Fruit fly (Drosophila melanogaster) whole organism, pupa: ENCODE data around the gene UQCR-6.4L.

Experiments
- CG10348 ChIP-seq: fragments of 200-800 bp; sonication (Bioruptor generic); IDR thresholded peaks from 2 replicates; pipeline ENCODE4 v1.3.6; 2022; ENCODE audit warnings: missing biosample characterization, missing genetic modification characterization
- CG12605 ChIP-seq: fragments of 200-800 bp; sonication (Bioruptor generic); IDR thresholded peaks from 2 replicates; pipeline ENCODE4 v1.3.6; 2022; ENCODE audit warnings: missing biosample characterization, missing genetic modification characterization
- CG13204 ChIP-seq: fragments of 200-800 bp; sonication (Bioruptor generic); optimal IDR thresholded peaks from 2 replicates; lab custom pipeline; 2018; ENCODE audit warnings: missing biosample characterization, mild to moderate bottlenecking, missing genetic modification characterization, moderate library complexity
- CG14655 ChIP-seq: fragments of 200-800 bp; sonication (Bioruptor generic); optimal IDR thresholded peaks from 3 replicates; lab custom pipeline; 2017; ENCODE audit warnings: mild to moderate bottlenecking, missing biosample characterization, missing genetic modification reagents, missing genetic modification characterization
- CG15710 ChIP-seq: fragments of 200-800 bp; sonication (Bioruptor generic); optimal IDR thresholded peaks from 2 replicates; lab custom pipeline; 2018; ENCODE audit warnings: missing biosample characterization, mild to moderate bottlenecking, missing genetic modification characterization, moderate library complexity
- CG17806 ChIP-seq: fragments of 200-800 bp; sonication (Bioruptor generic); optimal IDR thresholded peaks from 2 replicates; lab custom pipeline; 2018; ENCODE audit warnings: missing biosample characterization, mild to moderate bottlenecking, missing genetic modification characterization, moderate library complexity
- CG32121 ChIP-seq: fragments of 200-800 bp; sonication (Bioruptor generic); IDR thresholded peaks from 2 replicates; pipeline ENCODE4 v1.3.6; 2022; ENCODE audit warnings: missing biosample characterization, missing genetic modification characterization
- CG34367 ChIP-seq: fragments of 200-800 bp; sonication (Bioruptor generic); optimal IDR thresholded peaks from 2 replicates; lab custom pipeline; 2018; ENCODE audit warnings: missing biosample characterization, mild to moderate bottlenecking, missing genetic modification characterization
- CG4496 ChIP-seq: fragments of 200-800 bp; sonication (Bioruptor generic); IDR thresholded peaks from 3 replicates; pipeline ENCODE4 v1.3.6; 2022; ENCODE audit warnings: missing biosample characterization, missing genetic modification characterization
- CG8159 ChIP-seq: fragments of 200-800 bp; sonication (Bioruptor generic); optimal IDR thresholded peaks from 3 replicates; lab custom pipeline; 2018; ENCODE audit warnings: missing biosample characterization, mild to moderate bottlenecking, missing genetic modification characterization, moderate library complexity
- CG8301 ChIP-seq: fragments of 200-800 bp; sonication (Bioruptor generic); optimal IDR thresholded peaks from 2 replicates; lab custom pipeline; 2018; ENCODE audit warnings: missing biosample characterization, mild to moderate bottlenecking, missing genetic modification characterization
- CG9948 ChIP-seq: fragments of 200-800 bp; sonication (Bioruptor generic); optimal IDR thresholded peaks from 2 replicates; lab custom pipeline; 2018; ENCODE audit warnings: missing biosample characterization, mild to moderate bottlenecking, missing genetic modification characterization, moderate library complexity
- D1 ChIP-seq: fragments of 200-800 bp; sonication (Bioruptor generic); optimal IDR thresholded peaks from 2 replicates; lab custom pipeline; 2018; ENCODE audit warnings: missing biosample characterization, mild to moderate bottlenecking, missing genetic modification characterization, moderate library complexity
- EcR ChIP-seq: fragments of 200-800 bp; sonication (Bioruptor generic); optimal IDR thresholded peaks from 3 replicates; lab custom pipeline; 2019; ENCODE audit warnings: missing biosample characterization, missing genetic modification characterization, mild to moderate bottlenecking, moderate library complexity, missing genetic modification reagents
- Ets98B ChIP-seq: fragments of 200-800 bp; sonication (Bioruptor generic); IDR thresholded peaks from 2 replicates; pipeline ENCODE4 v1.3.6; 2022; ENCODE audit warnings: missing biosample characterization, missing genetic modification characterization
- Pif1A ChIP-seq: fragments of 200-800 bp; sonication (Bioruptor generic); optimal IDR thresholded peaks from 3 replicates; lab custom pipeline; 2016; ENCODE audit warnings: missing biosample characterization, missing genetic modification characterization
- Pif1B ChIP-seq: fragments of 200-800 bp; sonication (Bioruptor generic); optimal IDR thresholded peaks from 3 replicates; lab custom pipeline; 2016; ENCODE audit warnings: missing biosample characterization, missing genetic modification characterization
- Snoo ChIP-seq: fragments of 200-800 bp; sonication (Bioruptor generic); optimal IDR thresholded peaks from 3 replicates; lab custom pipeline; 2017; ENCODE audit warnings: missing biosample characterization, mild to moderate bottlenecking, missing genetic modification characterization, inconsistent platforms
- fd96Ca ChIP-seq: fragments of 200-800 bp; sonication (Bioruptor generic); IDR thresholded peaks from 3 replicates; pipeline ENCODE4 v1.3.6; 2022; ENCODE audit warnings: missing biosample characterization, missing genetic modification characterization
- gl ChIP-seq: fragments of 200-800 bp; sonication (Bioruptor generic); optimal IDR thresholded peaks from 2 replicates; lab custom pipeline; 2018; ENCODE audit warnings: missing biosample characterization, mild to moderate bottlenecking, missing genetic modification characterization
- rn ChIP-seq: fragments of 200-800 bp; sonication (Bioruptor generic); IDR thresholded peaks from 2 replicates; pipeline ENCODE4 v1.3.6; 2022; ENCODE audit warnings: missing biosample characterization, missing genetic modification characterization

UQCR-6.4L gene

dm6 chr3L:16586989-16587388 is 20.4 kb downstream of the UQCR-6.4L start, which contains the start of the genes Syx8 and CG32163:
Gene Syx8 (minus strand): TSS chr3L:16587057.
Gene CG32163 (plus strand): TSS chr3L:16587157.
- TF ChIP-seq CG34367 (tag; lab: Kevin White, UChicago) (no peak), Pif1B (GFP tag; lab: Kevin White, UChicago) (no peak), CG10348 (GFP tag; lab: Robert Waterston, UW) (no peak), CG12605 (GFP tag; lab: Robert Waterston, UW) (no peak), CG14655 (GFP tag; lab: Kevin White, UChicago) (no peak), CG4496 (no peak), EcR (GFP tag; lab: Kevin White, UChicago) (no peak), rn (GFP tag; lab: Robert Waterston, UW) (no peak), fd96Ca (GFP tag; lab: Robert Waterston, UW) (no peak), CG17806 (tag; lab: Kevin White, UChicago) (no peak), Ets98B (GFP tag; lab: Robert Waterston, UW) (no peak), CG8301 (tag; lab: Kevin White, UChicago) (no peak), Pif1A (GFP tag; lab: Kevin White, UChicago) (no peak), CG32121 (GFP tag; lab: Robert Waterston, UW) (no peak), Snoo (tag; lab: Kevin White, UChicago) (no peak), CG15710 (no peak), CG9948 (no peak)

dm6 chr3L:16587994-16588622 is 21.6 kb downstream of the UQCR-6.4L start:
- TF ChIP-seq CG17806 (tag; lab: Kevin White, UChicago) = peak; percentile 6
- TF ChIP-seq CG32121 (GFP tag; lab: Robert Waterston, UW) = peak; percentile 60
- peak; percentile 45 for TF ChIP-seq CG15710
- TF ChIP-seq Snoo (tag; lab: Kevin White, UChicago) = peak; percentile 8
- peak; percentile 49; the same call in 1 of the 2 replicates for TF ChIP-seq CG12605 (GFP tag; lab: Robert Waterston, UW)
- no peak for TF ChIP-seq CG10348 (GFP tag; lab: Robert Waterston, UW)
- TF ChIP-seq CG8159 = peak; percentile 45
- no peak for TF ChIP-seq rn (GFP tag; lab: Robert Waterston, UW)
- TF ChIP-seq CG8301 (tag; lab: Kevin White, UChicago) = no peak
- TF ChIP-seq D1 = no peak
- TF ChIP-seq CG9948 = no peak
- 0 out of 3 replicates have a peak, but pooled peaks have one; percentile 41 for TF ChIP-seq fd96Ca (GFP tag; lab: Robert Waterston, UW)
- no peak for TF ChIP-seq CG14655 (GFP tag; lab: Kevin White, UChicago)
- TF ChIP-seq EcR (GFP tag; lab: Kevin White, UChicago) = no peak
- TF ChIP-seq Ets98B (GFP tag; lab: Robert Waterston, UW) = peak; percentile 62
- TF ChIP-seq gl = no peak
- TF ChIP-seq Pif1A (GFP tag; lab: Kevin White, UChicago) = no peak
- no peak for TF ChIP-seq CG34367 (tag; lab: Kevin White, UChicago)
- no peak for TF ChIP-seq CG13204 (GFP tag; lab: Kevin White, UChicago)
- no peak for TF ChIP-seq Pif1B (GFP tag; lab: Kevin White, UChicago)
- peak; percentile 73; the same call in 2 of the 3 replicates for TF ChIP-seq CG4496

dm6 chr3L:16590860-16591259 is 24.3 kb downstream of the UQCR-6.4L start, which contains the start of gene tra:
Gene tra (minus strand): TSS chr3L:16591050.
- no peak for TF ChIP-seq Ets98B (GFP tag; lab: Robert Waterston, UW)
- TF ChIP-seq CG15710 = no peak
- TF ChIP-seq gl = no peak
- TF ChIP-seq Pif1A (GFP tag; lab: Kevin White, UChicago) = no peak
- no peak for TF ChIP-seq rn (GFP tag; lab: Robert Waterston, UW)
- TF ChIP-seq CG34367 (tag; lab: Kevin White, UChicago) = no peak
- no peak for TF ChIP-seq CG32121 (GFP tag; lab: Robert Waterston, UW)
- TF ChIP-seq EcR (GFP tag; lab: Kevin White, UChicago) = no peak
- TF ChIP-seq D1 = no peak
- no peak for TF ChIP-seq CG10348 (GFP tag; lab: Robert Waterston, UW)
- no peak for TF ChIP-seq fd96Ca (GFP tag; lab: Robert Waterston, UW)
- TF ChIP-seq CG9948 = no peak
- TF ChIP-seq CG8159 = no peak
- no peak for TF ChIP-seq CG13204 (GFP tag; lab: Kevin White, UChicago)
- TF ChIP-seq CG14655 (GFP tag; lab: Kevin White, UChicago) = no peak
- TF ChIP-seq Snoo (tag; lab: Kevin White, UChicago) = no peak
- TF ChIP-seq CG12605 (GFP tag; lab: Robert Waterston, UW) = no peak
- no peak for TF ChIP-seq CG8301 (tag; lab: Kevin White, UChicago)
- TF ChIP-seq, all 21 proteins: peak for 0

- no peak for TF ChIP-seq CG14655 (GFP tag; lab: Kevin White, UChicago)
- no peak for TF ChIP-seq CG8301 (tag; lab: Kevin White, UChicago)
- no peak for TF ChIP-seq CG8159
- no peak for TF ChIP-seq EcR (GFP tag; lab: Kevin White, UChicago)
- TF ChIP-seq CG34367 (tag; lab: Kevin White, UChicago) = no peak
- TF ChIP-seq fd96Ca (GFP tag; lab: Robert Waterston, UW) = no peak
- TF ChIP-seq CG13204 (GFP tag; lab: Kevin White, UChicago) = no peak
- TF ChIP-seq CG17806 (tag; lab: Kevin White, UChicago) = no peak
- no peak for TF ChIP-seq CG10348 (GFP tag; lab: Robert Waterston, UW)
- no peak for TF ChIP-seq Pif1A (GFP tag; lab: Kevin White, UChicago)
- TF ChIP-seq Snoo (tag; lab: Kevin White, UChicago) = no peak
- TF ChIP-seq D1 = no peak
- no peak for TF ChIP-seq CG15710
- no peak for TF ChIP-seq CG4496
- TF ChIP-seq rn (GFP tag; lab: Robert Waterston, UW) = no peak
- no peak for TF ChIP-seq CG32121 (GFP tag; lab: Robert Waterston, UW)
- TF ChIP-seq Ets98B (GFP tag; lab: Robert Waterston, UW) = no peak
- TF ChIP-seq, all 21 proteins: peak for 0
Measured at dm6 chr3L:16594922-16595518, 28.5 kb downstream of the UQCR-6.4L start, which contains the start of the genes spd-2 and Apl. Gene spd-2 (minus strand): TSS chr3L:16595014. Gene Apl (plus strand): TSS chr3L:16595181.
